Fruit fly (Drosophila melanogaster): ENCODE measurements around the gene lft.

lft gene

DNA sequence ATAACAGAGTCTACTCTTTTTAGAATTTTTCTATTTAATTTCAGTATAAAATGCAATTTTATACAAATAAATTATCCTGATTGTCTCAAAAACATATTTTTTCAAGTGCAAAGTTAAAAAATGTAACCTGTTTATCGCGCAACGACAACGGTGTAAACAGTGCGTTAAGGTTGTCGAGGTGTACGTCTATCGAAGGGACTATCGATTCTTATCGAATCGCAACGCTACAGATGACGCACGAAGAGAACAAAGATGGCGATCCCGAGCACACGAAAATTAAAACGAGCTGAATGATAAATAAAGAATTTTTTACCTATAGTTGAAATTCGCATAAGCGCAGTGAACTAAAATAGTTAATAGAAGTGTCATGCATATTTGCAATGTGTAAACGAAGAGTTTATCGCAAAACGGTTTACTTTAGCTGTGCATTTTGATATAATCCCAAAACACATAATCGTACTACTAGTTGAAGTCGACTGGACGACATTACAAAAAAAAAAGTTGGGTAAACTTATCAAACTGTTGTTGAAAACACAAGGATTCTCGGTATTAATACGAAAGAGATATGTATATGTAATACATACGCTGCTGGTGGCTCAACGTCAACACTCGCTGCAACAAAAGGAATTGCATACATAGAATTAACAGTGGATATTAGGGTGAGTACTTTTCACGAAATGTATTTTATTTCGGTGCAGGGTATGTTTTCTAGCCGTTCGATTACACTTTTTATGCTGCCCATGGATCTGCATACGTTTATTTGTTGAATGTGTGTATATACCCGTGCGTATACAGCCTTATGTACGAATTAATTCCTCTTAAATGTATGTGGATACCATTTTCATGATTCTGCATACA lies 23.8 kb downstream of the lft start, which contains the start of gene da (continued):
- TF ChIP-seq Dbx (GFP tag; IDR thresholded peaks at IDR 0.05) (0 out of 3 replicates have a peak, but pooled peaks have one; percentile 15), CG18764 (GFP tag; optimal IDR thresholded peaks at IDR 0.05) (peak; percentile 33), sd (tag; optimal IDR thresholded peaks at IDR 0.05) (peak; percentile 46), ems (GFP tag; optimal IDR thresholded peaks at IDR 0.05) (peak; percentile 46), CG4854 (GFP tag; optimal IDR thresholded peaks at IDR 0.05) (peak; percentile 8), bowl (GFP tag; IDR thresholded peaks at IDR 0.05) (no peak), psq (GFP tag; optimal IDR thresholded peaks at IDR 0.05) (no peak), CG10366 (GFP tag; IDR thresholded peaks at IDR 0.05) (peak; percentile 63; the same call in 1 of the 2 replicates), chinmo (GFP tag; IDR thresholded peaks at IDR 0.05; ENCODE audit: partially characterized antibody) (0 out of 4 replicates have a peak, but pooled peaks have one; percentile 52), CG31441 (GFP tag; IDR thresholded peaks at IDR 0.05) (peak; percentile 53; the same call in 1 of the 2 replicates), tgo (GFP tag; IDR thresholded peaks at IDR 0.05) (peak; percentile 57; the same call in 1 of the 3 replicates), CG6175 (GFP tag; IDR thresholded peaks at IDR 0.05) (no peak), CG17612 (GFP tag; IDR thresholded peaks at IDR 0.05) (no peak), ac (GFP tag; optimal IDR thresholded peaks at IDR 0.05) (no peak), klu (GFP tag; IDR thresholded peaks at IDR 0.05) (no peak), ttk (GFP tag; IDR thresholded peaks at IDR 0.05) (0 out of 2 replicates have a peak, but pooled peaks have one; percentile 19), CkIIα-i1 (GFP tag; IDR thresholded peaks at IDR 0.05) (no peak), CG8478 (optimal IDR thresholded peaks at IDR 0.05) (no peak), kni (GFP tag; optimal IDR thresholded peaks at IDR 0.05) (no peak), Hr78 (GFP tag; optimal IDR thresholded peaks at IDR 0.05) (peak in 1 of 2 experiments; percentile 8), CG4360 (GFP tag; IDR thresholded peaks at IDR 0.05) (no peak), Dek (tag; optimal IDR thresholded peaks at IDR 0.05) (peak; percentile 65), tin (GFP tag; optimal IDR thresholded peaks at IDR 0.05) (peak; percentile 62), slbo (GFP tag; IDR thresholded peaks at IDR 0.05) (peak; percentile 74), CG16815 (GFP tag; optimal IDR thresholded peaks at IDR 0.05) (peak; percentile 19), CG7556 (GFP tag; optimal IDR thresholded peaks at IDR 0.05) (peak; percentile 25), Chrac-16 (GFP tag; optimal IDR thresholded peaks at IDR 0.05) (peak; percentile 56), sisA (GFP tag; IDR thresholded peaks at IDR 0.05) (no peak; the same call in 1 of the 2 replicates), CG10431 (GFP tag; optimal IDR thresholded peaks at IDR 0.05) (peak; percentile 4), CG12942 (GFP tag; optimal IDR thresholded peaks at IDR 0.05) (peak; percentile 22), CG2875 (GFP tag; optimal IDR thresholded peaks at IDR 0.05) (peak; percentile 25), gcm (GFP tag; optimal IDR thresholded peaks at IDR 0.05) (no peak), Fer2 (tag; optimal IDR thresholded peaks at IDR 0.05) (peak; percentile 1), CG33213 (GFP tag; optimal IDR thresholded peaks at IDR 0.05) (peak; percentile 22), CG7987 (GFP tag; optimal IDR thresholded peaks at IDR 0.05) (peak; percentile 45), nom (GFP tag; optimal IDR thresholded peaks at IDR 0.05) (peak; percentile 15), CG3838 (GFP tag; optimal IDR thresholded peaks at IDR 0.05) (no peak), pnt (GFP tag; optimal IDR thresholded peaks at IDR 0.05) (peak; percentile 26), Tbp (GFP tag; optimal IDR thresholded peaks at IDR 0.05) (no peak), TFAM (GFP tag; optimal IDR thresholded peaks at IDR 0.05) (no peak), hb (GFP tag; IDR thresholded peaks at IDR 0.05; ENCODE audit: partially characterized antibody) (no peak), CG13123 (GFP tag; optimal IDR thresholded peaks at IDR 0.05) (peak; percentile 51), CG11398 (GFP tag; optimal IDR thresholded peaks at IDR 0.05) (no peak), CG3847 (GFP tag; IDR thresholded peaks at IDR 0.05) (peak; percentile 15; the same call in 1 of the 2 replicates), esg (GFP tag; conservative IDR thresholded peaks at IDR 0.05) (peak; percentile 36; the same call in 1 of the 2 replicates), exex (tag; optimal IDR thresholded peaks at IDR 0.05) (no peak), abd-A (tag; optimal IDR thresholded peaks at IDR 0.05) (no peak), amos (GFP tag; IDR thresholded peaks at IDR 0.05; ENCODE audit: partially characterized antibody) (peak; percentile 66; the same call in 1 of the 2 replicates), CG1603 (tag; optimal IDR thresholded peaks at IDR 0.05) (peak; percentile 97)

All from whole organism, embryonic.